Fruit fly (Drosophila melanogaster): ENCODE measurements around the gene CG17110.

CG17110 gene

dm6 chr3R:23133301-23133828, 41.8 kb downstream of the CG17110 start (continued):
- TF ChIP-seq lov (optimal IDR thresholded peaks at IDR 0.05), result no peak
- no peak for TF ChIP-seq lov (GFP tag; IDR thresholded peaks at IDR 0.05)
- TF ChIP-seq dmrt11E (tag; optimal IDR thresholded peaks at IDR 0.05), result no peak
- TF ChIP-seq CG13296 (GFP tag; optimal IDR thresholded peaks at IDR 0.05), result no peak
- TF ChIP-seq CTCF (GFP tag; optimal IDR thresholded peaks at IDR 0.05), result no peak

- TF ChIP-seq CG1529 (GFP tag; optimal IDR thresholded peaks at IDR 0.05) (no peak), knrl (GFP tag; IDR thresholded peaks at IDR 0.05; ENCODE audit: partially characterized antibody) (no peak), CG18011 (GFP tag; optimal IDR thresholded peaks at IDR 0.05) (no peak), sens (GFP tag) (peak; percentile 65), bab2 (GFP tag; optimal IDR thresholded peaks at IDR 0.05) (peak; percentile 4), CG5953 (GFP tag; IDR thresholded peaks at IDR 0.05) (0 out of 2 replicates have a peak, but pooled peaks have one; percentile 7), kni (GFP tag; optimal IDR thresholded peaks at IDR 0.05) (peak; percentile 83), Dek (tag; optimal IDR thresholded peaks at IDR 0.05) (no peak), CG7271 (tag; optimal IDR thresholded peaks at IDR 0.05) (peak; percentile 13), tll (GFP tag; optimal IDR thresholded peaks at IDR 0.05) (peak in 1 of 2 experiments; percentile 45), Xrp1 (GFP tag; IDR thresholded peaks at IDR 0.05) (peak; percentile 42; the same call in 1 of the 2 replicates), wdn (GFP tag; IDR thresholded peaks at IDR 0.05) (no peak), fu2 (GFP tag; optimal IDR thresholded peaks at IDR 0.05) (no peak), onecut (GFP tag; IDR thresholded peaks at IDR 0.05) (0 out of 2 replicates have a peak, but pooled peaks have one; percentile 8), dmrt99B (tag; optimal IDR thresholded peaks at IDR 0.05) (peak; percentile 3), ci (GFP tag; IDR thresholded peaks at IDR 0.05) (peak; percentile 48; the same call in 1 of the 3 replicates), CG31441 (GFP tag; IDR thresholded peaks at IDR 0.05) (0 out of 2 replicates have a peak, but pooled peaks have one; percentile 13), pros (GFP tag; optimal IDR thresholded peaks at IDR 0.05) (peak; percentile 1), lola (GFP tag; optimal IDR thresholded peaks at IDR 0.05) (no peak), Awh (GFP tag; IDR thresholded peaks at IDR 0.05) (peak; percentile 39; the same call in 1 of the 2 replicates), CG13775 (GFP tag; optimal IDR thresholded peaks at IDR 0.05) (no peak), CG16779 (GFP tag; IDR thresholded peaks at IDR 0.05) (no peak), prd (optimal IDR thresholded peaks at IDR 0.05) (no peak), prd (GFP tag; IDR thresholded peaks at IDR 0.05) (peak; percentile 21; the same call in 1 of the 3 replicates), HLHmδ (GFP tag; optimal IDR thresholded peaks at IDR 0.05) (peak; percentile 47), zen (tag; optimal IDR thresholded peaks at IDR 0.05) (peak; percentile 58), ac (GFP tag; optimal IDR thresholded peaks at IDR 0.05) (peak; percentile 26), CG1603 (tag; optimal IDR thresholded peaks at IDR 0.05) (peak; percentile 31), dmrt11E (tag; optimal IDR thresholded peaks at IDR 0.05) (peak; percentile 20), CG3407 (GFP tag; optimal IDR thresholded peaks at IDR 0.05) (peak; percentile 0), HLH3B (GFP tag; IDR thresholded peaks at IDR 0.05) (0 out of 2 replicates have a peak, but pooled peaks have one; percentile 14), CG17359 (tag; optimal IDR thresholded peaks at IDR 0.05) (peak; percentile 16), ase (GFP tag; IDR thresholded peaks at IDR 0.05) (0 out of 3 replicates have a peak, but pooled peaks have one; percentile 14), ATbp (GFP tag; optimal IDR thresholded peaks at IDR 0.05) (peak; percentile 37), CG15696 (tag; optimal IDR thresholded peaks at IDR 0.05) (peak; percentile 60), Doc3 (GFP tag; IDR thresholded peaks at IDR 0.05; ENCODE audit: partially characterized antibody) (no peak), zfh1 (GFP tag; IDR thresholded peaks at IDR 0.05) (peak; percentile 34; the same call in 1 of the 3 replicates), CG6813 (GFP tag; optimal IDR thresholded peaks at IDR 0.05) (peak; percentile 52), CG17829 (tag; optimal IDR thresholded peaks at IDR 0.05) (no peak), odd (GFP tag; optimal IDR thresholded peaks at IDR 0.05) (peak; percentile 2), btn (GFP tag; optimal IDR thresholded peaks at IDR 0.05) (peak; percentile 12), CG33557 (GFP tag; optimal IDR thresholded peaks at IDR 0.05) (peak; percentile 53), inv (GFP tag; IDR thresholded peaks at IDR 0.05; ENCODE audit: partially characterized antibody) (no peak), Asciz (GFP tag; optimal IDR thresholded peaks at IDR 0.05) (peak; percentile 10)
Observed at dm6 chr3R:23134690-23135089, 43.2 kb downstream of the CG17110 start.

Measured in whole organism, embryonic.